Worm (Caenorhabditis elegans) whole organism, late embryonic: ENCODE results near the gene bgnt-1.2.
"Not testable (repeated sequence)": the region's sequence is repeated elsewhere in the genome, so short reads cannot be mapped to it uniquely, and the experiment has no call there.

Experiments used
- ama-1 ChIP-seq: fragments of 150-350 bp; optimal IDR thresholded peaks from 2 replicates; lab custom pipeline; 2014
- nhr-232 ChIP-seq: sonication (generic microtip); optimal IDR thresholded peaks from 2 replicates; lab custom pipeline; 2016; ENCODE audit warnings: missing genetic modification characterization, missing compliant biosample characterization
- sdc-2 ChIP-seq: sonication (generic microtip); optimal IDR thresholded peaks from 2 replicates; lab custom pipeline; 2016; ENCODE audit warnings: missing genotype, missing genetic modification characterization, missing compliant biosample characterization
- sox-4 ChIP-seq: sonication (generic microtip); optimal IDR thresholded peaks from 2 replicates; lab custom pipeline; 2017; ENCODE audit warnings: mild to moderate bottlenecking, missing genetic modification characterization, inconsistent platforms, missing compliant biosample characterization

- TF ChIP-seq sox-4 (tag; lab: Kevin White, UChicago); ama-1 (lab: Kevin White, UChicago); nhr-232; sdc-2: not testable (repeated sequence)
Measured at ce11 chrV:2085745-2086267, 32.7 kb downstream of the bgnt-1.2 start, which contains the start of gene F36F12.3.
